Worm (Caenorhabditis elegans): ENCODE measurements around the gene pals-17.

The pals-17 gene

DNA sequence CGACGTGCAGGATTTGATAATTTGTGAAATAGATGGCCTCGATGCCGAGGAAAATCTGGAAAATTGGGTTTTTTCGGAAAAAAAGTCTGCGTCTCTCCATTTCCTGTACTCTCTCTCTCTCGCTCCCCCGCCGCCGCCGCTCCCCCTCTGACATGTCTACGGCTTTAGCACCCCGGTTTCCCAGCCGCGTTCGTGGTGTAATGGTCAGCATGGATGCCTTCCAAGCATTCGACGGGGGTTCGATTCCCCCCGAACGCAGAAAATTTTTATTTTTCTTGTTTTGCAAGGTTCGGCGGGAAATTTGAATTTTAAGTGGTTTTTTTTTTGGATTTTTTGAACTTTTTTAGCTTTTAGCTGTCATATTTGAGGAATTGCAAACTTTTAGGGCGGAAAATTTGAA is 32.7 kb upstream of the pals-17 start:
- TF ChIP-seq elt-3 (tag; optimal IDR thresholded peaks at IDR 0.05) = no peak
- no peak for TF ChIP-seq ceh-39 (tag; optimal IDR thresholded peaks at IDR 0.05)
- TF ChIP-seq drap-1 (GFP tag; optimal IDR thresholded peaks at IDR 0.05) = peak; percentile 74
- peak; percentile 46 for TF ChIP-seq sem-2 (GFP tag; optimal IDR thresholded peaks at IDR 0.05)
- TF ChIP-seq lsy-2 (tag; optimal IDR thresholded peaks at IDR 0.05) = peak; percentile 63
- TF ChIP-seq tbx-8 (GFP tag; optimal IDR thresholded peaks at IDR 0.05) = peak; percentile 20
- TF ChIP-seq mab-5 (tag; optimal IDR thresholded peaks at IDR 0.05) = no peak
- TF ChIP-seq bed-3 (GFP tag; optimal IDR thresholded peaks at IDR 0.05) = peak; percentile 51
- TF ChIP-seq blmp-1 (tag; optimal IDR thresholded peaks at IDR 0.05) = no peak
- no peak for TF ChIP-seq mep-1 (tag; optimal IDR thresholded peaks at IDR 0.05)
- peak; percentile 85 for TF ChIP-seq sptf-1 (tag; optimal IDR thresholded peaks at IDR 0.05)
- no peak for TF ChIP-seq nhr-2 (tag; optimal IDR thresholded peaks at IDR 0.05)
- TF ChIP-seq snpc-4 (tag; optimal IDR thresholded peaks at IDR 0.05) = no peak
- peak; percentile 14 for TF ChIP-seq ceh-43 (GFP tag; optimal IDR thresholded peaks at IDR 0.05)
- TF ChIP-seq nhr-12 (tag; optimal IDR thresholded peaks at IDR 0.05) = no peak
- no peak for TF ChIP-seq hlh-1 (tag; optimal IDR thresholded peaks at IDR 0.05)
- TF ChIP-seq mls-2 (tag; optimal IDR thresholded peaks at IDR 0.05) = peak; percentile 80
- TF ChIP-seq ham-2 (GFP tag; optimal IDR thresholded peaks at IDR 0.05) = peak; percentile 29
- TF ChIP-seq nhr-28 (tag; optimal IDR thresholded peaks at IDR 0.05) = no peak
- TF ChIP-seq unc-39 (tag; optimal IDR thresholded peaks at IDR 0.05) = no peak
- TF ChIP-seq lin-32 (GFP tag; optimal IDR thresholded peaks at IDR 0.05) = no peak
- TF ChIP-seq unc-120 (tag; optimal IDR thresholded peaks at IDR 0.05; ENCODE audit: poor library complexity, severe bottlenecking) = peak; percentile 20
- no peak for TF ChIP-seq ztf-11 (tag; optimal IDR thresholded peaks at IDR 0.05)
- peak; percentile 32 for TF ChIP-seq lin-13 (tag; optimal IDR thresholded peaks at IDR 0.05)
- peak; percentile 7 for TF ChIP-seq ces-1 (GFP tag; optimal IDR thresholded peaks at IDR 0.05)
- TF ChIP-seq elt-1 (tag; optimal IDR thresholded peaks at IDR 0.05; ENCODE audit: borderline replicate concordance, insufficient read depth) = no peak
- peak; percentile 62 for TF ChIP-seq ceh-83 (GFP tag; optimal IDR thresholded peaks at IDR 0.05)
- no peak for TF ChIP-seq zip-8 (tag; optimal IDR thresholded peaks at IDR 0.05)
- no peak for TF ChIP-seq nhr-237 (tag; optimal IDR thresholded peaks at IDR 0.05)
- TF ChIP-seq pha-4 (tag; optimal IDR thresholded peaks at IDR 0.05) = no peak
- no peak for TF ChIP-seq nhr-76 (tag; optimal IDR thresholded peaks at IDR 0.05)
- peak; percentile 23 for TF ChIP-seq M03D4.4 (tag; optimal IDR thresholded peaks at IDR 0.05)
- peak; percentile 30 for TF ChIP-seq flh-1 (GFP tag; optimal IDR thresholded peaks at IDR 0.05)
- no peak for TF ChIP-seq unc-62 (GFP tag; optimal IDR thresholded peaks at IDR 0.05)
- peak; percentile 36 for TF ChIP-seq cnd-1 (tag; optimal IDR thresholded peaks at IDR 0.05)

DNA sequence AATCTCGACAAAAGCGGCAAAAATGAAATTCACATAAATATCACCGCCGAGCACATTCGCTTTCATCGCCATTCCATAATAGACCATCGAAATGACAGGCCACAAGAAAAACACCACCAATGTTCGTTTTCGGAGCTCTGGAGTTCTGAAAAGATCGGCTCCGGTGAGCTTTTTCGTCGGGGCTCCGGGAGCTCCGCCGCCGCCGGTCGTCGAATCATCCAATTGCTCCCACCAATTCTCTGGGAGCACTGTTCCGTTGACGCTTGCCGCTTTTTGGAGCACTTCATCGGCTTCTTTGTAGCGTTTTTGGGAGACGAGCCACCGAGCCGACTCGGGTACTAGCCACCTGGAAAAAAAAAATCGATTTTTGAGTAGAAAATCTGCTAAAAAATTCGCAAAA is 29.8 kb upstream of the pals-17 start:
- TF ChIP-seq unc-39 (tag; optimal IDR thresholded peaks at IDR 0.05) (no peak), ces-1 (GFP tag; optimal IDR thresholded peaks at IDR 0.05) (no peak), ceh-39 (tag; optimal IDR thresholded peaks at IDR 0.05) (no peak), tbx-8 (GFP tag; optimal IDR thresholded peaks at IDR 0.05) (no peak), mls-2 (tag; optimal IDR thresholded peaks at IDR 0.05) (no peak), elt-3 (tag; optimal IDR thresholded peaks at IDR 0.05) (no peak), cnd-1 (tag; optimal IDR thresholded peaks at IDR 0.05) (no peak), snpc-4 (tag; optimal IDR thresholded peaks at IDR 0.05) (no peak), lin-13 (tag; optimal IDR thresholded peaks at IDR 0.05) (no peak), M03D4.4 (tag; optimal IDR thresholded peaks at IDR 0.05) (no peak), elt-1 (tag; optimal IDR thresholded peaks at IDR 0.05; ENCODE audit: borderline replicate concordance, insufficient read depth) (no peak), blmp-1 (tag; optimal IDR thresholded peaks at IDR 0.05) (no peak), drap-1 (GFP tag; optimal IDR thresholded peaks at IDR 0.05) (no peak), nhr-12 (tag; optimal IDR thresholded peaks at IDR 0.05) (no peak), unc-120 (tag; optimal IDR thresholded peaks at IDR 0.05; ENCODE audit: poor library complexity, severe bottlenecking) (no peak)

DNA sequence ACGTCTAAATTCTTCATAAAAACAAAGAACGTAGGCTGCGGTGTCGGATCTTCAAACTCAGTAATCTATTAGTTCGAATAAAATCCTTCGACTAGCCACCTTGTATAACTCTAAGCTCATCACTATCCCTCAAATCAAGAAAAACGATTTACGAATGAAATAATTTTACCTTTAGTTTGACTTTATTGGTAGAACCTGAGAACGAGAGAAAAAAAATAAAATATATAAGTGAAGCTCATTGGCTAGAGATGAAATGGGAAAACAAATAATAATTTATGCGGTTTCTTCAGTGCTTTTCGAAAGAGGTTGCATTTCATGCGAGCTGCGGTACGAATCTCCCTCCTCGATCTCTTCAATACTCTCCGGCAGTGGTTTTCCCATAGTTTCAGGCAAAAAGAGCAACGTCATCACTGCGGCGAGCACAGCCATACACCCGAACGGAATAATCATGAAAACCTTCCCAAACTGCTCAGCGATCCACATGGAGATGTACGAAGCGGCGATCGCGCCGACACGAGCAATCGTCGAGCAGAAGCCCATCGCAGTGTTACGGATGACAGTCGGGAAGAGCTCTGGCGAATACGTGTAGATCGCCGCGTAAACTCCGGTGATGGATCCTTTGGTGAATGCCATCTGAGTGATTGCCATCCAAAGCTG is 28.2 kb upstream of the pals-17 start:
- TF ChIP-seq unc-39 (tag; optimal IDR thresholded peaks at IDR 0.05) (no peak), lsy-2 (tag; optimal IDR thresholded peaks at IDR 0.05) (peak; percentile 12)

Measured in whole organism, mixed stage, embryonic.